Fruit fly (Drosophila melanogaster) whole organism, pupa: ENCODE measurements around the gene CG17834.

Experiments used
- CG32121 ChIP-seq: fragments of 200-800 bp; sonication (Bioruptor generic); IDR thresholded peaks from 2 replicates; pipeline ENCODE4 v1.3.6; 2022; ENCODE audit warnings: missing biosample characterization, missing genetic modification characterization
- D1 ChIP-seq: fragments of 200-800 bp; sonication (Bioruptor generic); optimal IDR thresholded peaks from 2 replicates; lab custom pipeline; 2018; ENCODE audit warnings: missing biosample characterization, mild to moderate bottlenecking, missing genetic modification characterization, moderate library complexity
- Ets98B ChIP-seq: fragments of 200-800 bp; sonication (Bioruptor generic); IDR thresholded peaks from 2 replicates; pipeline ENCODE4 v1.3.6; 2022; ENCODE audit warnings: missing biosample characterization, missing genetic modification characterization
- gl ChIP-seq: fragments of 200-800 bp; sonication (Bioruptor generic); optimal IDR thresholded peaks from 2 replicates; lab custom pipeline; 2018; ENCODE audit warnings: missing biosample characterization, mild to moderate bottlenecking, missing genetic modification characterization

DNA sequence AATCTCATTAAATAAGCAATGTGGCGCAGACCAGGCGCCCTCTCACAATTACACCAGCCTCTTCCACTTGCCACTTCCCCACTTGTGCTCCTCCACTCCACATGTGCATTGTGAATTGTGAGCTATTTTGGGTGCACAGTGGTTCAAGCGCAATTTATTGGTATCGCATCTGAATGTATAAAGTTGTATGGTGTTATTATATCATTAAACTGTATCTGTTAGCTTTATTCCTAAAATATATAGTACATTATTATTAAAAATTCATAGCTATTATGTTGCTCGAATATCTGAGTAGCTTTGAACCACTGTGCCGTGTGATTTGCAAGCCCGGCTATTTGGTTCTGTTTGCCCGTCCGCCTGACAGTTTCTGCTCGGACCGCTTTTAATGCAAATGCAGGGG is 46.0 kb downstream of the CG17834 start:
- TF ChIP-seq D1 (tag; lab: Kevin White, UChicago) (peak; percentile 83), gl (peak; percentile 88), Ets98B (GFP tag; lab: Robert Waterston, UW) (peak; percentile 93), CG32121 (GFP tag; lab: Robert Waterston, UW) (peak; percentile 92)
